Fruit fly (Drosophila melanogaster): ENCODE measurements around the gene CG9961.
A peak's percentile ranks its signal among the peaks of the same experiment; 100 is the strongest.

The CG9961 gene

dm6 chr2L:2734215-2734614 is 10.5 kb downstream of the CG9961 start (continued):
- TF ChIP-seq CG8319 (GFP tag; optimal IDR thresholded peaks at IDR 0.05) (peak; percentile 70), lz (GFP tag; optimal IDR thresholded peaks at IDR 0.05) (peak; percentile 69), cyc (GFP tag; optimal IDR thresholded peaks at IDR 0.05) (peak; percentile 70), net (GFP tag; optimal IDR thresholded peaks at IDR 0.05) (peak; percentile 73), CG3032 (tag; optimal IDR thresholded peaks at IDR 0.05) (peak; percentile 90), OdsH (GFP tag; optimal IDR thresholded peaks at IDR 0.05) (peak; percentile 84), dsx (GFP tag; optimal IDR thresholded peaks at IDR 0.05; ENCODE audit: poor library complexity, severe bottlenecking) (peak; percentile 82), Ets96B (tag; optimal IDR thresholded peaks at IDR 0.05) (peak; percentile 80), achi (GFP tag; optimal IDR thresholded peaks at IDR 0.05) (peak; percentile 84), acj6 (GFP tag; optimal IDR thresholded peaks at IDR 0.05) (peak; percentile 86), fd59A (GFP tag; optimal IDR thresholded peaks at IDR 0.05) (peak; percentile 88), CG16779 (tag; optimal IDR thresholded peaks at IDR 0.05) (peak; percentile 48)

DNA sequence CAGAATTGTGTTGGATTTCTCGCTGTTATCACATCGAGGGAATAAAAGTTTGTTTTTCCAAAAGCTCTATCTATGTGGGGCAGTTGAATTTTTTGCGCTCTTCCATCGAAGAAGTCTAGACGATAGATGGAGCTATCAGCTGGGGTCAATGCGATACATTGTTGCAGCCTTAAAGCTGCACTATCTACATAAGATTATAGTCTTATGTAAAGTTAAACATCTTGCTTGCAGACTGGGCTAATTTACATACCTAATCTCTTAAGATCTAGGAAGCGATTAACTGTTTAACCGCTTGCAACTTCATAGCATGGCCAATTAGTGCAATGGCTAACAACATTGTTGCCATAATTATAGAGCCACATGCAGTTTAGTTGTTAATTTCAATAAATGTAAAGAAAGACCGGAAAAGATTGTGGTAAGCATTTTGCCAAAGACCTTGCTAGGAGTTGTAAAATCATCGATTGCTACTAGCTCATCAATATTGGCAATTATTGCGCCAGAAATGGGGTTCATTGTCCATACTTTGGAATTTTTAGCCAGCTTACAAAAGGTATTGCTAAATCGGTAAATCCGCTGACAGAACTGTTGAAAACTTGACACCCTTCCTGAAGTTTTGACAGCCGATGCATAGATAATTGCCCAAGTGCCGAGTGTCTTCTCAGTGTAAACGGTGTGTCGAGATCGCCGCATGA is 12.4 kb downstream of the CG9961 start:
- TF ChIP-seq CG6808 (GFP tag; optimal IDR thresholded peaks at IDR 0.05) (no peak), dsx (GFP tag; optimal IDR thresholded peaks at IDR 0.05; ENCODE audit: poor library complexity, severe bottlenecking) (peak; percentile 48)

DNA sequence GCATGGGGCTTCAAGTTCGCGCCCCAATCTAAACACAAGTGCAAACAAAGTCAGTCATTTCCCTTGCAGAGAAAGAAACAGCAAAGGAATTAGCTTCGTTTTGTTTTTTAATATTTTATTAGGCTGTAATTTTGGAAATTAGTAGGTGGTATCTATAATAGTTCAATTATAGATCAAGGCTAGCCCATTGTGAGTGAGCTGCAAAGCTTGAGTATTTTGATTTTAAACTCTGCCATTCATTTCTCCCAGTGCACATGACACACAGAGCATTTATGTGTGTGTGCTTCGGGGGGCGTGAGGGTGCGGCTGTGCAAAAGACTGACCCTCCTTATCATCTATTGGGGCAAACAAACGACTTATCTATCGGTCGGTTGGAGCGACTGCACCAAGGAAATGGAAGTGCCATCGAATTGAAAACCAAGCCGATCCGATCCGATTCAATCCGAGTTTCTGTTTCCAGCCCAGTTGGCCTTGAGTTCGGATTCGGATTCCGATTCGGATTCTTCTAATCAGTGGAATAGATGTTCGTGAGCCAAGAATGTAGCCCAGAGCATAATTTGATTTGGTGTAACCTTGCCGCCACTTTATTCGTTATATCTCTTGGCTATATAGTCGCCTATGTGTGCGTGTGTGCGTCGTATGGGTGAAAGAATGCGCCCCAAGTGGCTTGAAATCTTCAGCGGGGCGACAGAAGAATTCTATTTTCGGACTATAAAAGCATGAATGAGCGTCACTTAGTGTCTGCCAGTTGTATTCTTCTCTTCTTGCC is 13.2 kb downstream of the CG9961 start:
- no peak for TF ChIP-seq cyc (GFP tag; optimal IDR thresholded peaks at IDR 0.05)
- TF ChIP-seq Hr38 (GFP tag; optimal IDR thresholded peaks at IDR 0.05): no peak
- no peak for TF ChIP-seq CG8632 (GFP tag; optimal IDR thresholded peaks at IDR 0.05)
- peak; percentile 21 for TF ChIP-seq CG4318 (GFP tag; optimal IDR thresholded peaks at IDR 0.05)
- no peak for TF ChIP-seq Eip93F (GFP tag; optimal IDR thresholded peaks at IDR 0.05)
- no peak for TF ChIP-seq net (GFP tag; optimal IDR thresholded peaks at IDR 0.05)
- peak; percentile 15 for TF ChIP-seq OdsH (GFP tag; optimal IDR thresholded peaks at IDR 0.05)
- peak; percentile 53 for TF ChIP-seq Eip78C (GFP tag)
- TF ChIP-seq salr (GFP tag; optimal IDR thresholded peaks at IDR 0.05): no peak
- peak; percentile 75 for TF ChIP-seq svp (GFP tag)
- TF ChIP-seq Lpt (GFP tag; optimal IDR thresholded peaks at IDR 0.05): no peak
- peak; percentile 24 for TF ChIP-seq Sox14 (GFP tag; optimal IDR thresholded peaks at IDR 0.05)
- no peak for TF ChIP-seq fd59A (GFP tag; optimal IDR thresholded peaks at IDR 0.05)
- TF ChIP-seq CG9139 (GFP tag; optimal IDR thresholded peaks at IDR 0.05): no peak
- no peak for TF ChIP-seq CG10631 (GFP tag; optimal IDR thresholded peaks at IDR 0.05)
- no peak for TF ChIP-seq Ets96B (tag; optimal IDR thresholded peaks at IDR 0.05)
- TF ChIP-seq vri (GFP tag; optimal IDR thresholded peaks at IDR 0.05): no peak
- TF ChIP-seq CG31627 (GFP tag; optimal IDR thresholded peaks at IDR 0.05): no peak
- TF ChIP-seq CG11902 (GFP tag; optimal IDR thresholded peaks at IDR 0.05): no peak
- TF ChIP-seq CG6163 (GFP tag; IDR thresholded peaks at IDR 0.05): peak; percentile 53; the same call in 1 of the 3 replicates
- TF ChIP-seq acj6 (GFP tag; optimal IDR thresholded peaks at IDR 0.05): peak; percentile 40
- TF ChIP-seq achi (GFP tag; optimal IDR thresholded peaks at IDR 0.05): no peak
- TF ChIP-seq CG3919 (GFP tag; optimal IDR thresholded peaks at IDR 0.05): peak; percentile 4
- TF ChIP-seq CG6276 (GFP tag; optimal IDR thresholded peaks at IDR 0.05): peak; percentile 46
- no peak for TF ChIP-seq Eip75B (GFP tag; optimal IDR thresholded peaks at IDR 0.05)
- no peak for TF ChIP-seq Sox102F (GFP tag; optimal IDR thresholded peaks at IDR 0.05)
- TF ChIP-seq Smox (GFP tag; optimal IDR thresholded peaks at IDR 0.05): no peak
- TF ChIP-seq CG3032 (tag; optimal IDR thresholded peaks at IDR 0.05): no peak
- TF ChIP-seq CG6792 (GFP tag; optimal IDR thresholded peaks at IDR 0.05): no peak
- TF ChIP-seq esn (GFP tag; optimal IDR thresholded peaks at IDR 0.05): no peak
- no peak for TF ChIP-seq topi (GFP tag; optimal IDR thresholded peaks at IDR 0.05)
- TF ChIP-seq CG8319 (GFP tag; optimal IDR thresholded peaks at IDR 0.05): no peak
- TF ChIP-seq CG34406 (GFP tag; optimal IDR thresholded peaks at IDR 0.05): no peak
- peak; percentile 47 for TF ChIP-seq CG15336 (GFP tag; IDR thresholded peaks at IDR 0.05)
- peak; percentile 14 for TF ChIP-seq fkh (GFP tag; optimal IDR thresholded peaks at IDR 0.05)
- TF ChIP-seq pdm3 (GFP tag; optimal IDR thresholded peaks at IDR 0.05): peak; percentile 21
- TF ChIP-seq CG11294 (GFP tag; IDR thresholded peaks at IDR 0.05): peak; percentile 53; the same call in 1 of the 2 replicates
- TF ChIP-seq CG16779 (tag; optimal IDR thresholded peaks at IDR 0.05): no peak
- TF ChIP-seq lz (GFP tag; optimal IDR thresholded peaks at IDR 0.05): peak; percentile 3
- TF ChIP-seq CG8119 (GFP tag; IDR thresholded peaks at IDR 0.05): peak; percentile 52
- no peak for TF ChIP-seq Ets21C (GFP tag; optimal IDR thresholded peaks at IDR 0.05)
- TF ChIP-seq CG1621 (tag; optimal IDR thresholded peaks at IDR 0.05): no peak

Measured in whole organism, prepupa.